Worm (Caenorhabditis elegans): ENCODE results near the gene sfxn-1.4.
A peak's percentile ranks its signal among the peaks of the same experiment; 100 is the strongest.

The sfxn-1.4 gene

ce11 chrII:11652679-11653174 is 28.3 kb downstream of the sfxn-1.4 start, which contains the start of the genes rad-23 and rpn-12 (continued):
- TF ChIP-seq lsy-2 (tag; optimal IDR thresholded peaks at IDR 0.05) (peak; percentile 76 to 91), aha-1 (tag; optimal IDR thresholded peaks at IDR 0.05) (no peak), fkh-8 (tag; optimal IDR thresholded peaks at IDR 0.05) (peak; percentile 11), mep-1 (tag; optimal IDR thresholded peaks at IDR 0.05) (peak; percentile 87), fkh-4 (tag; optimal IDR thresholded peaks at IDR 0.05; ENCODE audit: borderline replicate concordance) (no peak), swsn-7 (tag; optimal IDR thresholded peaks at IDR 0.05) (peak; percentile 39), unc-62 (GFP tag; optimal IDR thresholded peaks at IDR 0.05) (no peak), nhr-47 (tag; optimal IDR thresholded peaks at IDR 0.05) (peak; percentile 48), fos-1 (tag; optimal IDR thresholded peaks at IDR 0.05) (peak; percentile 15), hlh-17 (GFP tag; optimal IDR thresholded peaks at IDR 0.05; ENCODE audit: borderline replicate concordance) (no peak), F16B12.6 (tag; optimal IDR thresholded peaks at IDR 0.05) (peak; percentile 30)

ce11 chrII:11652125-11652524 is 28.9 kb downstream of the sfxn-1.4 start:
- TF ChIP-seq ces-1 (GFP tag; optimal IDR thresholded peaks at IDR 0.05) = no peak

ce11 chrII:11650975-11651588 is 30.0 kb downstream of the sfxn-1.4 start, which contains the start of gene coa-7:
coa-7 (minus strand) TSS chrII:11651148.
- TF ChIP-seq fos-1 (tag; optimal IDR thresholded peaks at IDR 0.05) = no peak
- no peak for TF ChIP-seq nhr-11 (tag; optimal IDR thresholded peaks at IDR 0.05)
- TF ChIP-seq nhr-85 (tag) = peak; percentile 57
- no peak for TF ChIP-seq lin-35 (GFP tag; optimal IDR thresholded peaks at IDR 0.05)
- TF ChIP-seq F16B12.6 (tag; optimal IDR thresholded peaks at IDR 0.05) = no peak
- TF ChIP-seq aha-1 (tag; optimal IDR thresholded peaks at IDR 0.05) = no peak
- no peak for TF ChIP-seq pax-3 (tag; optimal IDR thresholded peaks at IDR 0.05)
- no peak for TF ChIP-seq nhr-77 (tag; optimal IDR thresholded peaks at IDR 0.05)

ce11 chrII:11649239-11649638 is 31.8 kb downstream of the sfxn-1.4 start:
- TF ChIP-seq elt-2 (tag; optimal IDR thresholded peaks at IDR 0.05) (peak; percentile 5), rnt-1 (tag; optimal IDR thresholded peaks at IDR 0.05) (no peak), nhr-12 (tag; optimal IDR thresholded peaks at IDR 0.05) (no peak), sptf-1 (tag; optimal IDR thresholded peaks at IDR 0.05) (no peak), nhr-237 (tag; optimal IDR thresholded peaks at IDR 0.05) (no peak), fos-1 (tag; optimal IDR thresholded peaks at IDR 0.05) (no peak), lin-39 (tag; optimal IDR thresholded peaks at IDR 0.05) (no peak), aly-2 (tag; optimal IDR thresholded peaks at IDR 0.05) (no peak), dsc-1 (tag; optimal IDR thresholded peaks at IDR 0.05) (no peak), nhr-76 (tag; optimal IDR thresholded peaks at IDR 0.05) (no peak), zip-4 (GFP tag; optimal IDR thresholded peaks at IDR 0.05) (peak; percentile 63), skn-1 (tag; optimal IDR thresholded peaks at IDR 0.05) (peak; percentile 21), F16B12.6 (tag; optimal IDR thresholded peaks at IDR 0.05) (no peak), hlh-4 (tag; optimal IDR thresholded peaks at IDR 0.05) (no peak), lin-35 (GFP tag; optimal IDR thresholded peaks at IDR 0.05) (peak in 1 of 2 experiments; percentile 9), C34B4.2 (tag; optimal IDR thresholded peaks at IDR 0.05) (no peak)

- TF ChIP-seq lin-14 (GFP tag; optimal IDR thresholded peaks at IDR 0.05) = no peak
- no peak for TF ChIP-seq unc-98 (GFP tag; IDR thresholded peaks at IDR 0.05)
- no peak for TF ChIP-seq mab-9 (GFP tag; IDR thresholded peaks at IDR 0.05)
- TF ChIP-seq lin-15B (tag; optimal IDR thresholded peaks at IDR 0.05) = no peak
- TF ChIP-seq unc-62 (GFP tag; optimal IDR thresholded peaks at IDR 0.05) = no peak
- TF ChIP-seq elt-2 (tag; optimal IDR thresholded peaks at IDR 0.05) = peak; percentile 73
- no peak for TF ChIP-seq nhr-20 (tag; optimal IDR thresholded peaks at IDR 0.05)
- no peak for TF ChIP-seq nhr-47 (tag; optimal IDR thresholded peaks at IDR 0.05)
- no peak for TF ChIP-seq nhr-90 (tag; optimal IDR thresholded peaks at IDR 0.05; ENCODE audit: poor library complexity)
- TF ChIP-seq efl-1 (optimal IDR thresholded peaks at IDR 0.05) = no peak
- TF ChIP-seq efl-1 (GFP tag; optimal IDR thresholded peaks at IDR 0.05 in 1 of 2) = peak in 1 of 2 experiments; percentile 88
- no peak for TF ChIP-seq lin-13 (GFP tag; optimal IDR thresholded peaks at IDR 0.05)
- TF ChIP-seq ztf-4 (tag; optimal IDR thresholded peaks at IDR 0.05) = no peak
- no peak for TF ChIP-seq isw-1 (GFP tag; IDR thresholded peaks at IDR 0.05)
Measured at ce11 chrII:11646874-11647273, 34.2 kb downstream of the sfxn-1.4 start.

Data from whole organism, L1 larva.